Worm (Caenorhabditis elegans) whole organism, L3 larva: ENCODE measurements around the gene C40A11.2.

Source experiments
- jun-1 ChIP-seq: fragments of 150-350 bp; optimal IDR thresholded peaks from 2 replicates; lab custom pipeline; 2014; ENCODE audit warnings: missing biosample characterization, missing genetic modification reagents, missing genetic modification characterization
- nhr-77 ChIP-seq: fragments of 150-350 bp; optimal IDR thresholded peaks from 2 replicates; lab custom pipeline; 2014; ENCODE audit warnings: missing biosample characterization, missing genetic modification characterization
- pqm-1 ChIP-seq: fragments of 150-350 bp; optimal IDR thresholded peaks from 2 replicates; lab custom pipeline; 2017; ENCODE audit warnings: missing biosample characterization, missing genetic modification characterization, inconsistent platforms
- skn-1 ChIP-seq: fragments of 150-350 bp; optimal IDR thresholded peaks from 2 replicates; lab custom pipeline; 2014; ENCODE audit warnings: missing biosample characterization, missing genetic modification characterization
- snpc-4 ChIP-seq: fragments of 150-350 bp; optimal IDR thresholded peaks from 2 replicates; lab custom pipeline; 2014; ENCODE audit warnings: missing biosample characterization, missing genetic modification characterization
- zag-1 ChIP-seq: fragments of 150-350 bp; optimal IDR thresholded peaks from 2 replicates; lab custom pipeline; 2014; ENCODE audit warnings: missing biosample characterization, missing genetic modification characterization
- ztf-4 ChIP-seq: fragments of 150-350 bp; optimal IDR thresholded peaks from 2 replicates; lab custom pipeline; 2014; ENCODE audit warnings: missing biosample characterization, missing genetic modification characterization

DNA sequence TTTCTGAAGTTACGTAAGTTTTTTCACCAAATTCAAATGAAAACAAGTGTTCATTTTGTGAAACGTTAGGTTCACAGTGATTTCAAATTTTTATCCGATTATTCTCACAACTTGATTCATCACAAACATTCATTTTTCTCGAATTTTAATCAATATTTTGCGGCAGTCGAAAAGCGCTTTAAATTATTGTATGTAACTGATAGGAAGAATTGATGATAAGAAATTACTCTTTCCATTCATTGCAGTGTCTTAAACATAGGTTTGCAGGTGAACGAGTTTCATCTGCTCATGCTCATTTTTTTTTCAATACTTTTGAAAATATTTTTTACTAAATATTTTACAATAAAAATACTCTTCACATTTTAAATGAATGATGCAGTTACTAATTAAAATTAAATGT is 5.7 kb downstream of the C40A11.2 start:
- TF ChIP-seq snpc-4 (tag; lab: Kevin White, UChicago) (no peak), ztf-4 (tag; lab: Kevin White, UChicago) (no peak), skn-1 (tag; lab: Kevin White, UChicago) (no peak), nhr-77 (tag; lab: Kevin White, UChicago) (no peak), zag-1 (tag; lab: Kevin White, UChicago) (no peak), pqm-1 (peak; percentile 9), jun-1 (tag; lab: Kevin White, UChicago) (no peak)
